Fruit fly (Drosophila melanogaster): ENCODE data around the gene CG12219.

CG12219 gene

dm6 chrX:6301052-6301451 is at the start of gene CG12219:
Gene CG12219, minus strand, starts transcription at chrX:6301285.
- TF ChIP-seq CG8119 (GFP tag; IDR thresholded peaks at IDR 0.05) (no peak), CG10631 (GFP tag; optimal IDR thresholded peaks at IDR 0.05) (no peak), dac (GFP tag; optimal IDR thresholded peaks at IDR 0.05) (no peak)

- TF ChIP-seq Sox102F (GFP tag; optimal IDR thresholded peaks at IDR 0.05) (no peak), CG8119 (GFP tag; IDR thresholded peaks at IDR 0.05) (no peak), svp (GFP tag) (peak; percentile 51), CG6854 (GFP tag; optimal IDR thresholded peaks at IDR 0.05) (no peak), CG6792 (GFP tag; optimal IDR thresholded peaks at IDR 0.05) (no peak), CG3919 (GFP tag; optimal IDR thresholded peaks at IDR 0.05) (no peak), CG6276 (GFP tag; optimal IDR thresholded peaks at IDR 0.05) (no peak), Gug (GFP tag; IDR thresholded peaks at IDR 0.05) (no peak), achi (GFP tag; optimal IDR thresholded peaks at IDR 0.05) (peak; percentile 52), ss (GFP tag; optimal IDR thresholded peaks at IDR 0.05) (no peak), CG7368 (GFP tag; optimal IDR thresholded peaks at IDR 0.05) (no peak), Blimp-1 (GFP tag; optimal IDR thresholded peaks at IDR 0.05) (no peak), CG32006 (GFP tag; optimal IDR thresholded peaks at IDR 0.05) (no peak), CG11294 (GFP tag; IDR thresholded peaks at IDR 0.05) (no peak), CG11762 (GFP tag; optimal IDR thresholded peaks at IDR 0.05; ENCODE audit: insufficient read depth) (no peak), vri (GFP tag; optimal IDR thresholded peaks at IDR 0.05) (peak; percentile 34), dac (GFP tag; optimal IDR thresholded peaks at IDR 0.05) (no peak), CG9139 (GFP tag; optimal IDR thresholded peaks at IDR 0.05) (no peak), CG31627 (GFP tag; optimal IDR thresholded peaks at IDR 0.05) (no peak)
These were observed 49.2 kb upstream of the CG12219 start, which contains the start of the genes ND-B16.6 and kdn for dm6 chrX:6350213-6350679. Gene ND-B16.6, minus strand, starts transcription at chrX:6350401. Gene kdn, plus strand, starts transcription at chrX:6350629.

dm6 chrX:6349231-6349630 is 48.1 kb upstream of the CG12219 start:
- no peak for TF ChIP-seq pdm3 (GFP tag; optimal IDR thresholded peaks at IDR 0.05)
- no peak for TF ChIP-seq CG1621 (tag; optimal IDR thresholded peaks at IDR 0.05)
- no peak for TF ChIP-seq fd59A (GFP tag; optimal IDR thresholded peaks at IDR 0.05)
- no peak for TF ChIP-seq dsx (GFP tag; optimal IDR thresholded peaks at IDR 0.05; ENCODE audit: poor library complexity, severe bottlenecking)
- no peak for TF ChIP-seq CG11762 (GFP tag; optimal IDR thresholded peaks at IDR 0.05; ENCODE audit: insufficient read depth)
- TF ChIP-seq fd85E (GFP tag; optimal IDR thresholded peaks at IDR 0.05), result no peak

dm6 chrX:6346926-6347367 is 45.9 kb upstream of the CG12219 start, which contains the start of gene CG3847:
Gene CG3847, plus strand, starts transcription at chrX:6347103.
- no peak for TF ChIP-seq CG4318 (GFP tag; optimal IDR thresholded peaks at IDR 0.05)
- TF ChIP-seq OdsH (GFP tag; optimal IDR thresholded peaks at IDR 0.05), result no peak
- no peak for TF ChIP-seq Eip75B (GFP tag; optimal IDR thresholded peaks at IDR 0.05)
- no peak for TF ChIP-seq CG34406 (GFP tag; optimal IDR thresholded peaks at IDR 0.05)
- no peak for TF ChIP-seq CG11762 (GFP tag; optimal IDR thresholded peaks at IDR 0.05; ENCODE audit: insufficient read depth)
- TF ChIP-seq CG6792 (GFP tag; optimal IDR thresholded peaks at IDR 0.05), result no peak
- peak; percentile 46 for TF ChIP-seq fkh (GFP tag; optimal IDR thresholded peaks at IDR 0.05)
- peak; percentile 14 for TF ChIP-seq Met (GFP tag; optimal IDR thresholded peaks at IDR 0.05)
- TF ChIP-seq pdm3 (GFP tag; optimal IDR thresholded peaks at IDR 0.05), result peak; percentile 25
- no peak for TF ChIP-seq CG1621 (tag; optimal IDR thresholded peaks at IDR 0.05)
- TF ChIP-seq Gug (GFP tag; IDR thresholded peaks at IDR 0.05), result no peak
- no peak for TF ChIP-seq Sox102F (GFP tag; optimal IDR thresholded peaks at IDR 0.05)
- no peak for TF ChIP-seq CG10669 (GFP tag; optimal IDR thresholded peaks at IDR 0.05)
- TF ChIP-seq CG15336 (GFP tag; IDR thresholded peaks at IDR 0.05), result no peak
- TF ChIP-seq CG7368 (GFP tag; optimal IDR thresholded peaks at IDR 0.05), result no peak
- no peak for TF ChIP-seq topi (GFP tag; optimal IDR thresholded peaks at IDR 0.05)
- no peak for TF ChIP-seq CG8319 (GFP tag; optimal IDR thresholded peaks at IDR 0.05)
- no peak for TF ChIP-seq CG32006 (GFP tag; optimal IDR thresholded peaks at IDR 0.05)
- TF ChIP-seq CG11294 (GFP tag; IDR thresholded peaks at IDR 0.05), result no peak
- peak; percentile 76 for TF ChIP-seq svp (GFP tag)
- TF ChIP-seq CG6808 (GFP tag; optimal IDR thresholded peaks at IDR 0.05), result peak; percentile 32
- TF ChIP-seq CG8119 (GFP tag; IDR thresholded peaks at IDR 0.05), result no peak
- no peak for TF ChIP-seq Ets21C (GFP tag; optimal IDR thresholded peaks at IDR 0.05)
- TF ChIP-seq vri (GFP tag; optimal IDR thresholded peaks at IDR 0.05), result peak; percentile 13
- TF ChIP-seq salr (GFP tag; optimal IDR thresholded peaks at IDR 0.05), result no peak
- TF ChIP-seq esn (GFP tag; optimal IDR thresholded peaks at IDR 0.05), result peak; percentile 46
- no peak for TF ChIP-seq Eip93F (GFP tag; optimal IDR thresholded peaks at IDR 0.05)
- TF ChIP-seq Smox (GFP tag; optimal IDR thresholded peaks at IDR 0.05), result no peak
- no peak for TF ChIP-seq CG3032 (tag; optimal IDR thresholded peaks at IDR 0.05)
- TF ChIP-seq cyc (GFP tag; optimal IDR thresholded peaks at IDR 0.05), result peak; percentile 36
- no peak for TF ChIP-seq Lpt (GFP tag; optimal IDR thresholded peaks at IDR 0.05)
- TF ChIP-seq CG6276 (GFP tag; optimal IDR thresholded peaks at IDR 0.05), result no peak
